Worm (Caenorhabditis elegans) whole organism, L4 larva: ENCODE results near the gene F18E9.7.

Experiments
- F37D6.2 ChIP-seq: sonication (generic microtip); optimal IDR thresholded peaks from 2 replicates; lab custom pipeline; 2016; ENCODE audit warnings: mild to moderate bottlenecking, missing genetic modification characterization, missing compliant biosample characterization
- F49E8.2 ChIP-seq: sonication (generic microtip); optimal IDR thresholded peaks from 2 replicates; lab custom pipeline; 2016; ENCODE audit warnings: missing compliant biosample characterization, mild to moderate bottlenecking, missing genetic modification characterization, borderline replicate concordance
- R02D3.7 ChIP-seq: fragments of 150-350 bp; sonication (generic microtip); optimal IDR thresholded peaks from 3 replicates; lab custom pipeline; 2014; ENCODE audit warnings: missing biosample characterization, missing genetic modification characterization
- T20F7.1 ChIP-seq: fragments of 200-800 bp; sonication (Bioruptor generic); optimal IDR thresholded peaks from 2 replicates; lab custom pipeline; 2018; ENCODE audit warnings: mild to moderate bottlenecking, missing genetic modification characterization, missing compliant biosample characterization
- aha-1 ChIP-seq: fragments of 150-350 bp; peaks from one replicate; lab custom pipeline; 2014; ENCODE audit warnings: missing biosample characterization, missing genetic modification characterization
- daf-12 ChIP-seq: fragments of 150-350 bp; optimal IDR thresholded peaks from 2 replicates; lab custom pipeline; 2014; ENCODE audit warnings: missing biosample characterization, missing genetic modification reagents, missing genetic modification characterization
- daf-16 ChIP-seq, 3 experiments: sonication (generic microtip); optimal IDR thresholded peaks; 2 replicates each; lab custom pipeline; 2016 to 2017; ENCODE audit warnings: missing genetic modification characterization in 3 of 3, missing genetic modification reagents in 3 of 3, mild to moderate bottlenecking in 2 of 3, missing compliant biosample characterization in 2 of 3, missing biosample characterization in 1 of 3, moderate library complexity in 1 of 3
- dve-1 ChIP-seq: sonication (generic microtip); optimal IDR thresholded peaks from 2 replicates; lab custom pipeline; 2017; ENCODE audit warnings: antibody characterized with exemption, mild to moderate bottlenecking, missing genetic modification characterization, missing compliant biosample characterization; ENCODE audit not compliant: insufficient read depth
- gei-8 ChIP-seq: fragments of 200-800 bp; sonication (Bioruptor generic); optimal IDR thresholded peaks from 2 replicates; lab custom pipeline; 2018; ENCODE audit warnings: mild to moderate bottlenecking, missing genetic modification characterization, missing compliant biosample characterization
- hif-1 ChIP-seq, 2 experiments: sonication (generic microtip); optimal IDR thresholded peaks; 2 replicates each; lab custom pipeline; 2016 to 2017; ENCODE audit warnings: missing compliant biosample characterization in 2 of 2, missing genetic modification characterization in 2 of 2, missing genetic modification reagents in 2 of 2, missing genotype in 2 of 2, mild to moderate bottlenecking in 1 of 2
- hlh-30 ChIP-seq: sonication (generic microtip); optimal IDR thresholded peaks from 2 replicates; lab custom pipeline; 2017; ENCODE audit warnings: antibody characterized with exemption, mild to moderate bottlenecking, missing genetic modification characterization, missing compliant biosample characterization; ENCODE audit not compliant: insufficient read depth
- hmg-1.1 ChIP-seq: fragments of 200-800 bp; sonication (Bioruptor generic); IDR thresholded peaks from 2 replicates; pipeline ENCODE4 v1.3.6; 2022; ENCODE audit warnings: missing genetic modification reagents, missing genetic modification characterization, missing compliant biosample characterization
- lin-13 ChIP-seq: fragments of 150-350 bp; optimal IDR thresholded peaks from 2 replicates; lab custom pipeline; 2014; ENCODE audit warnings: missing biosample characterization, missing genetic modification reagents, missing genetic modification characterization
- lin-38 ChIP-seq: fragments of 200-800 bp; sonication (Bioruptor generic); IDR thresholded peaks from 2 replicates; pipeline ENCODE4 v1.3.6; 2022; ENCODE audit warnings: missing genetic modification reagents, missing genetic modification characterization, missing compliant biosample characterization
- lsy-2 ChIP-seq, 2 experiments: fragments of 150-350 bp in 1 of 2; sonication (generic microtip) in 1 of 2; optimal IDR thresholded peaks; 2 replicates each; lab custom pipeline; 2014 to 2017; ENCODE audit warnings: missing biosample characterization in 2 of 2, missing genetic modification characterization in 2 of 2
- mdl-1 ChIP-seq, 2 experiments: fragments of 150-350 bp in 1 of 2; sonication (generic microtip) in 1 of 2; optimal IDR thresholded peaks; 2 replicates each; lab custom pipeline; 2014 to 2017; ENCODE audit warnings: missing biosample characterization in 2 of 2, missing genetic modification characterization in 2 of 2
- mep-1 ChIP-seq: fragments of 150-350 bp; sonication (generic microtip); optimal IDR thresholded peaks from 3 replicates; lab custom pipeline; 2014; ENCODE audit warnings: missing biosample characterization, missing genetic modification characterization
- mxl-3 ChIP-seq: fragments of 200-800 bp; sonication (Bioruptor generic); optimal IDR thresholded peaks from 2 replicates; lab custom pipeline; 2018; ENCODE audit warnings: mild to moderate bottlenecking, missing genetic modification characterization, missing compliant biosample characterization
- nhr-11 ChIP-seq: fragments of 150-350 bp; optimal IDR thresholded peaks from 2 replicates; lab custom pipeline; 2014; ENCODE audit warnings: missing biosample characterization, missing genetic modification characterization
- nhr-28 ChIP-seq: fragments of 150-350 bp; optimal IDR thresholded peaks from 2 replicates; lab custom pipeline; 2014; ENCODE audit warnings: missing biosample characterization, missing genetic modification characterization
- nhr-42 ChIP-seq: fragments of 200-800 bp; sonication (Bioruptor generic); IDR thresholded peaks from 2 replicates; pipeline ENCODE4 v1.3.6; 2022; ENCODE audit warnings: missing genetic modification characterization, missing compliant biosample characterization
- nhr-6 ChIP-seq: fragments of 150-350 bp; optimal IDR thresholded peaks from 2 replicates; lab custom pipeline; 2014; ENCODE audit warnings: missing biosample characterization, missing genetic modification characterization
- nhr-76 ChIP-seq: fragments of 150-350 bp; optimal IDR thresholded peaks from 2 replicates; lab custom pipeline; 2014; ENCODE audit warnings: missing biosample characterization, missing genetic modification characterization
- pha-4 ChIP-seq, 2 experiments: fragments of 150-350 bp in 1 of 2; fragments of 200-800 bp in 1 of 2; sonication (Bioruptor generic) in 1 of 2; IDR thresholded peaks in 1 of 2; optimal IDR thresholded peaks in 1 of 2; 2 replicates each; pipeline versions ENCODE4 v1.3.6 to Lab custom; 2014 to 2022; ENCODE audit warnings: missing genetic modification characterization in 2 of 2, missing genetic modification reagents in 2 of 2, missing biosample characterization in 1 of 2, missing compliant biosample characterization in 1 of 2
- pqm-1 ChIP-seq: sonication (generic microtip); optimal IDR thresholded peaks from 2 replicates; lab custom pipeline; 2017; ENCODE audit warnings: missing biosample characterization, missing genetic modification characterization
- saeg-2 ChIP-seq: fragments of 200-800 bp; sonication (Bioruptor generic); IDR thresholded peaks from 2 replicates; pipeline ENCODE4 v1.3.6; 2022; ENCODE audit warnings: missing genetic modification reagents, missing genetic modification characterization, missing compliant biosample characterization
- skn-1 ChIP-seq: fragments of 150-350 bp; optimal IDR thresholded peaks from 2 replicates; lab custom pipeline; 2014; ENCODE audit warnings: missing biosample characterization, missing genetic modification characterization
- spr-1 ChIP-seq: sonication (generic microtip); optimal IDR thresholded peaks from 2 replicates; lab custom pipeline; 2016; ENCODE audit warnings: mild to moderate bottlenecking, missing genetic modification characterization, missing compliant biosample characterization
- unc-62 ChIP-seq, 3 experiments: fragments of 150-350 bp in 1 of 3; sonication (generic microtip); optimal IDR thresholded peaks in 2 of 3; peaks in 1 of 3; 1 replicate in 1 of 3; 2 replicates in 2 of 3; lab custom pipeline; 2014 to 2017; ENCODE audit warnings: missing biosample characterization in 3 of 3, missing genetic modification characterization in 3 of 3, missing genetic modification reagents in 3 of 3, missing genotype in 1 of 3
- vab-7 ChIP-seq: fragments of 200-800 bp; sonication (Bioruptor generic); IDR thresholded peaks from 2 replicates; pipeline ENCODE4 v1.3.6; 2022; ENCODE audit warnings: missing genetic modification reagents, missing genetic modification characterization, missing compliant biosample characterization
- zag-1 ChIP-seq: fragments of 150-350 bp; optimal IDR thresholded peaks from 2 replicates; lab custom pipeline; 2014; ENCODE audit warnings: missing biosample characterization, missing genetic modification characterization
- zfp-2 ChIP-seq: sonication (generic microtip); optimal IDR thresholded peaks from 2 replicates; lab custom pipeline; 2016; ENCODE audit warnings: mild to moderate bottlenecking, missing genetic modification characterization, missing compliant biosample characterization
- zip-11 ChIP-seq: fragments of 200-800 bp; sonication (Bioruptor generic); IDR thresholded peaks from 2 replicates; pipeline ENCODE4 v1.3.6; 2022; ENCODE audit warnings: missing genetic modification characterization, missing compliant biosample characterization
- zip-2 ChIP-seq: fragments of 150-350 bp; optimal IDR thresholded peaks from 2 replicates; lab custom pipeline; 2014; ENCODE audit warnings: missing biosample characterization, missing genetic modification characterization
- ztf-7 ChIP-seq: fragments of 150-350 bp; optimal IDR thresholded peaks from 2 replicates; lab custom pipeline; 2014; ENCODE audit warnings: missing biosample characterization, missing genetic modification characterization

F18E9.7 gene

ce11 chrX:8545971-8546442 lies 51.5 kb downstream of the F18E9.7 start, which contains the start of gene sdha-1 (continued):
- TF ChIP-seq hif-1 (tag; optimal IDR thresholded peaks at IDR 0.05; lab: Kevin White, UChicago) (peak; percentile 93 to 100), F49E8.2 (no peak), lin-38 (GFP tag; lab: Robert Waterston, UW) (peak; percentile 75), spr-1 (tag; lab: Kevin White, UChicago) (peak; percentile 71), nhr-6 (peak; percentile 46), zag-1 (tag; lab: Kevin White, UChicago) (no peak), unc-62 (GFP tag; optimal IDR thresholded peaks at IDR 0.05 in 1 of 2; lab: Kevin White, UChicago) (peak in 1 of 2 experiments; percentile 75), unc-62 (tag; optimal IDR thresholded peaks at IDR 0.05; lab: Kevin White, UChicago) (no peak), hlh-30 (tag; lab: Kevin White, UChicago) (peak; percentile 94), pha-4 (GFP tag; IDR thresholded peaks at IDR 0.05; lab: Robert Waterston, UW) (peak; percentile 50; the same call in 1 of the 2 replicates), pha-4 (tag; optimal IDR thresholded peaks at IDR 0.05; lab: Kevin White, UChicago) (peak; percentile 44), aha-1 (tag; lab: Kevin White, UChicago) (peak; percentile 100), daf-16 (GFP tag; optimal IDR thresholded peaks at IDR 0.05; lab: Kevin White, UChicago) (peak in 1 of 2 experiments; percentile 56), daf-16 (tag; optimal IDR thresholded peaks at IDR 0.05; lab: Kevin White, UChicago) (peak; percentile 93), ztf-7 (tag; lab: Kevin White, UChicago) (peak; percentile 70), nhr-11 (tag; lab: Kevin White, UChicago) (peak; percentile 90), mxl-3 (GFP tag; lab: Kevin White, UChicago) (peak; percentile 93), daf-12 (no peak), skn-1 (tag; lab: Kevin White, UChicago) (peak; percentile 36), R02D3.7 (tag; lab: Kevin White, UChicago) (no peak), nhr-76 (tag; lab: Kevin White, UChicago) (no peak), zfp-2 (tag; lab: Kevin White, UChicago) (no peak), zip-11 (GFP tag; lab: Robert Waterston, UW) (no peak), nhr-28 (peak; percentile 87), lsy-2 (tag; optimal IDR thresholded peaks at IDR 0.05; lab: Kevin White, UChicago) (peak; percentile 62 to 91), mdl-1 (tag; optimal IDR thresholded peaks at IDR 0.05; lab: Kevin White, UChicago) (peak; percentile 45 to 96), gei-8 (no peak), dve-1 (tag; lab: Kevin White, UChicago) (peak; percentile 98), pqm-1 (tag; lab: Kevin White, UChicago) (peak; percentile 67), mep-1 (tag; lab: Kevin White, UChicago) (peak; percentile 97), lin-13 (GFP tag; lab: Kevin White, UChicago) (peak; percentile 86), F37D6.2 (tag; lab: Kevin White, UChicago) (peak; percentile 55), hmg-1.1 (GFP tag; lab: Robert Waterston, UW) (peak; percentile 82), nhr-42 (GFP tag; lab: Robert Waterston, UW) (peak; percentile 43; the same call in 1 of the 2 replicates), T20F7.1 (GFP tag; lab: Kevin White, UChicago) (peak; percentile 69), saeg-2 (GFP tag; lab: Robert Waterston, UW) (peak; percentile 64; the same call in 1 of the 2 replicates), vab-7 (GFP tag; lab: Robert Waterston, UW) (no peak), zip-2 (tag; lab: Kevin White, UChicago) (peak; percentile 33)
